Worm (Caenorhabditis elegans): ENCODE measurements around the gene F46C8.3.

- TF ChIP-seq nhr-67 (tag; optimal IDR thresholded peaks at IDR 0.05) (no peak), unc-62 (GFP tag; optimal IDR thresholded peaks at IDR 0.05) (no peak), egl-5 (tag; optimal IDR thresholded peaks at IDR 0.05) (no peak), nhr-28 (tag; optimal IDR thresholded peaks at IDR 0.05) (no peak), elt-2 (tag; optimal IDR thresholded peaks at IDR 0.05) (no peak), ceh-82 (tag; optimal IDR thresholded peaks at IDR 0.05) (no peak)
These were observed 7.3 kb downstream of the F46C8.3 start, which contains the start of gene ceh-14 for ce11 chrX:7532632-7533031.

Measured in whole organism, L3 larva.